Fruit fly (Drosophila melanogaster) whole organism, embryonic: ENCODE results near the gene jet.

Experiments
- Abd-B ChIP-seq: fragments of 200-800 bp; sonication (Bioruptor generic); optimal IDR thresholded peaks from 2 replicates; lab custom pipeline; 2018; ENCODE audit warnings: missing biosample characterization, mild to moderate bottlenecking, missing genetic modification characterization, moderate library complexity
- Ada2b ChIP-seq: fragments of 200-800 bp; sonication (Bioruptor generic); IDR thresholded peaks from 2 replicates; pipeline ENCODE4 v1.3.6; 2022; ENCODE audit warnings: missing biosample characterization, missing genetic modification characterization
- BtbVII ChIP-seq: fragments of 200-800 bp; sonication (Bioruptor generic); optimal IDR thresholded peaks from 3 replicates; lab custom pipeline; 2017; ENCODE audit warnings: missing biosample characterization, mild to moderate bottlenecking, missing genetic modification characterization
- CG10366 ChIP-seq: fragments of 200-800 bp; sonication (Bioruptor generic); IDR thresholded peaks from 2 replicates; pipeline ENCODE4 v1.3.6; 2022; ENCODE audit warnings: missing biosample characterization, missing genetic modification characterization
- CG10565 ChIP-seq: fragments of 200-800 bp; sonication (Bioruptor generic); optimal IDR thresholded peaks from 3 replicates; lab custom pipeline; 2016; ENCODE audit warnings: missing biosample characterization, mild to moderate bottlenecking, missing genetic modification characterization
- CG11696 ChIP-seq: fragments of 200-800 bp; sonication (Bioruptor generic); IDR thresholded peaks from 2 replicates; pipeline ENCODE4 v1.3.6; 2022; ENCODE audit warnings: missing biosample characterization, missing genetic modification characterization
- CG12071 ChIP-seq: fragments of 200-800 bp; sonication (Bioruptor generic); optimal IDR thresholded peaks from 3 replicates; lab custom pipeline; 2018; ENCODE audit warnings: missing biosample characterization, mild to moderate bottlenecking, missing genetic modification characterization
- CG12155 ChIP-seq: fragments of 200-800 bp; sonication (Bioruptor generic); optimal IDR thresholded peaks from 3 replicates; lab custom pipeline; 2016; ENCODE audit warnings: missing biosample characterization, missing genetic modification characterization
- CG13123 ChIP-seq: fragments of 200-800 bp; sonication (Bioruptor generic); optimal IDR thresholded peaks from 2 replicates; lab custom pipeline; 2016; ENCODE audit warnings: missing biosample characterization, missing genetic modification characterization
- CG15011 ChIP-seq: fragments of 200-800 bp; sonication (Bioruptor generic); optimal IDR thresholded peaks from 3 replicates; lab custom pipeline; 2018; ENCODE audit warnings: missing biosample characterization, mild to moderate bottlenecking, missing genetic modification characterization
- CG15073 ChIP-seq: fragments of 200-800 bp; sonication (Bioruptor generic); optimal IDR thresholded peaks from 2 replicates; lab custom pipeline; 2016; ENCODE audit warnings: missing biosample characterization, missing genetic modification characterization
- CG17359 ChIP-seq: fragments of 200-800 bp; sonication (Bioruptor generic); optimal IDR thresholded peaks from 3 replicates; lab custom pipeline; 2018; ENCODE audit warnings: missing biosample characterization, mild to moderate bottlenecking, missing genetic modification characterization, moderate library complexity
- CG18476 ChIP-seq: fragments of 200-800 bp; sonication (Bioruptor generic); optimal IDR thresholded peaks from 2 replicates; lab custom pipeline; 2016; ENCODE audit warnings: missing biosample characterization, mild to moderate bottlenecking, missing genetic modification characterization
- CG31224 ChIP-seq: fragments of 200-800 bp; sonication (Bioruptor generic); IDR thresholded peaks from 2 replicates; pipeline ENCODE4 v1.3.6; 2022; ENCODE audit warnings: missing biosample characterization, missing genetic modification characterization
- CG31388 ChIP-seq: fragments of 200-800 bp; sonication (Bioruptor generic); optimal IDR thresholded peaks from 2 replicates; lab custom pipeline; 2016; ENCODE audit warnings: missing biosample characterization, missing genetic modification characterization
- CG3726 ChIP-seq: fragments of 200-800 bp; sonication (Bioruptor generic); IDR thresholded peaks from 3 replicates; pipeline ENCODE4, ENCODE4 v1.3.6; 2022; ENCODE audit warnings: missing biosample characterization, missing genetic modification characterization
- CG4820 ChIP-seq: fragments of 200-800 bp; sonication (Bioruptor generic); optimal IDR thresholded peaks from 3 replicates; lab custom pipeline; 2016; ENCODE audit warnings: missing biosample characterization, missing genetic modification characterization
- CG6654 ChIP-seq: fragments of 200-800 bp; sonication (Bioruptor generic); optimal IDR thresholded peaks from 2 replicates; lab custom pipeline; 2017; ENCODE audit warnings: missing biosample characterization, mild to moderate bottlenecking, missing genetic modification characterization
- CG7357 ChIP-seq: fragments of 200-800 bp; sonication (Bioruptor generic); IDR thresholded peaks from 3 replicates; pipeline ENCODE4 v1.3.6; 2022; ENCODE audit warnings: missing biosample characterization, missing genetic modification characterization
- CG7372 ChIP-seq: fragments of 200-800 bp; sonication (Bioruptor generic); IDR thresholded peaks from 2 replicates; pipeline ENCODE4 v1.3.6; 2022; ENCODE audit warnings: missing biosample characterization, missing genetic modification characterization
- CG8765 ChIP-seq: fragments of 200-800 bp; sonication (Bioruptor generic); IDR thresholded peaks from 2 replicates; pipeline ENCODE4 v1.3.6; 2022; ENCODE audit warnings: missing biosample characterization, missing genetic modification characterization
- CG8924 ChIP-seq: fragments of 200-800 bp; optimal IDR thresholded peaks from 3 replicates; lab custom pipeline; 2019; ENCODE audit warnings: missing biosample characterization, mild to moderate bottlenecking, missing genetic modification characterization, moderate library complexity
- CG9609 ChIP-seq: fragments of 200-800 bp; sonication (Bioruptor generic); optimal IDR thresholded peaks from 3 replicates; lab custom pipeline; 2016; ENCODE audit warnings: missing biosample characterization, missing genetic modification characterization
- CrebB ChIP-seq: fragments of 200-800 bp; sonication (Bioruptor generic); optimal IDR thresholded peaks from 3 replicates; lab custom pipeline; 2018; ENCODE audit warnings: missing biosample characterization, mild to moderate bottlenecking, missing genetic modification characterization
- Dref ChIP-seq: fragments of 200-800 bp; sonication (Bioruptor generic); IDR thresholded peaks from 2 replicates; pipeline ENCODE4 v1.3.6; 2022; ENCODE audit warnings: missing biosample characterization, missing genetic modification characterization
- E2f1 ChIP-seq: fragments of 200-800 bp; sonication (Bioruptor generic); IDR thresholded peaks from 2 replicates; pipeline ENCODE4 v1.3.6; 2022; ENCODE audit warnings: missing biosample characterization, missing genetic modification characterization
- Jarid2 ChIP-seq: fragments of 200-800 bp; sonication (Bioruptor generic); optimal IDR thresholded peaks from 3 replicates; lab custom pipeline; 2017; ENCODE audit warnings: mild to moderate bottlenecking, missing biosample characterization, missing genetic modification reagents, missing genetic modification characterization
- Lpt ChIP-seq: fragments of >200 bp; optimal IDR thresholded peaks from 2 replicates; lab custom pipeline; 2018; ENCODE audit warnings: missing biosample characterization, missing genetic modification characterization
- Rx ChIP-seq: fragments of 200-800 bp; sonication (Bioruptor generic); IDR thresholded peaks from 2 replicates; pipeline ENCODE4 v1.3.6; 2022; ENCODE audit warnings: missing biosample characterization, missing genetic modification characterization
- Xrp1 ChIP-seq: fragments of 200-800 bp; sonication (Bioruptor generic); IDR thresholded peaks from 2 replicates; pipeline ENCODE4 v1.3.6; 2022; ENCODE audit warnings: missing biosample characterization, missing genetic modification characterization
- al ChIP-seq: fragments of 200-800 bp; sonication (Bioruptor generic); IDR thresholded peaks from 2 replicates; pipeline ENCODE4 v1.3.6; 2022; ENCODE audit warnings: missing biosample characterization, missing genetic modification characterization
- bab2 ChIP-seq: fragments of 200-800 bp; sonication (Bioruptor generic); optimal IDR thresholded peaks from 2 replicates; lab custom pipeline; 2016; ENCODE audit warnings: missing biosample characterization, missing genetic modification characterization
- bcd ChIP-seq: fragments of 200-800 bp; sonication (Bioruptor generic); optimal IDR thresholded peaks from 2 replicates; lab custom pipeline; 2017; ENCODE audit warnings: missing biosample characterization, mild to moderate bottlenecking, missing genetic modification characterization
- croc ChIP-seq: fragments of 200-800 bp; sonication (Bioruptor generic); conservative IDR thresholded peaks from 3 replicates; pipeline ENCODE4 v1.3.6; 2022; ENCODE audit warnings: missing biosample characterization, missing genetic modification characterization
- dmrt99B ChIP-seq: fragments of 200-800 bp; sonication (Bioruptor generic); optimal IDR thresholded peaks from 2 replicates; lab custom pipeline; 2018; ENCODE audit warnings: missing biosample characterization, mild to moderate bottlenecking, missing genetic modification characterization, moderate library complexity
- esg ChIP-seq: fragments of 200-800 bp; sonication (Bioruptor generic); conservative IDR thresholded peaks from 2 replicates; pipeline ENCODE4 v1.3.6; 2022; ENCODE audit warnings: missing biosample characterization, missing genetic modification characterization
- gcm ChIP-seq: fragments of 200-800 bp; sonication (Bioruptor generic); optimal IDR thresholded peaks from 2 replicates; lab custom pipeline; 2019; ENCODE audit warnings: missing biosample characterization, mild to moderate bottlenecking, missing genetic modification characterization, moderate library complexity
- grau ChIP-seq: fragments of 200-800 bp; optimal IDR thresholded peaks from 3 replicates; lab custom pipeline; 2019; ENCODE audit warnings: missing biosample characterization, mild to moderate bottlenecking, missing genetic modification characterization, moderate library complexity
- gt ChIP-seq: fragments of 200-800 bp; sonication (Bioruptor generic); IDR thresholded peaks from 2 replicates; pipeline ENCODE4 v1.3.6; 2022; ENCODE audit warnings: missing biosample characterization, missing genetic modification characterization
- hb ChIP-seq: fragments of 200-800 bp; sonication (Bioruptor generic); IDR thresholded peaks from 3 replicates; pipeline ENCODE4 v1.3.6; 2022; ENCODE audit warnings: missing biosample characterization, missing genetic modification characterization; ENCODE audit not compliant: partially characterized antibody
- lbe ChIP-seq: fragments of 200-800 bp; sonication (Bioruptor generic); optimal IDR thresholded peaks from 2 replicates; lab custom pipeline; 2016; ENCODE audit warnings: missing biosample characterization, mild to moderate bottlenecking, missing genetic modification characterization
- lilli ChIP-seq: fragments of 200-800 bp; sonication (Bioruptor generic); optimal IDR thresholded peaks from 3 replicates; lab custom pipeline; 2016; ENCODE audit warnings: missing biosample characterization, missing genetic modification characterization
- luna ChIP-seq: fragments of 200-800 bp; sonication (Bioruptor generic); optimal IDR thresholded peaks from 2 replicates; lab custom pipeline; 2016; ENCODE audit warnings: missing biosample characterization, missing genetic modification characterization
- mam ChIP-seq: fragments of 200-800 bp; sonication (Bioruptor generic); optimal IDR thresholded peaks from 3 replicates; lab custom pipeline; 2016; ENCODE audit warnings: missing biosample characterization, missing genetic modification characterization
- pnt ChIP-seq: fragments of 200-800 bp; sonication (Bioruptor generic); optimal IDR thresholded peaks from 3 replicates; lab custom pipeline; 2016; ENCODE audit warnings: missing biosample characterization, missing genetic modification characterization
- psq ChIP-seq: fragments of 200-800 bp; sonication (Bioruptor generic); optimal IDR thresholded peaks from 2 replicates; lab custom pipeline; 2017; ENCODE audit warnings: missing biosample characterization, missing genetic modification characterization
- pum ChIP-seq: fragments of 200-800 bp; sonication (Bioruptor generic); optimal IDR thresholded peaks from 2 replicates; lab custom pipeline; 2016; ENCODE audit warnings: missing biosample characterization, missing genetic modification characterization
- ranshi ChIP-seq: fragments of 200-800 bp; sonication (Bioruptor generic); IDR thresholded peaks from 2 replicates; pipeline ENCODE4 v1.3.6; 2022; ENCODE audit warnings: missing biosample characterization, missing genetic modification characterization
- repo ChIP-seq: fragments of 200-800 bp; sonication (Bioruptor generic); optimal IDR thresholded peaks from 2 replicates; lab custom pipeline; 2016; ENCODE audit warnings: missing biosample characterization, missing genetic modification characterization
- rib ChIP-seq: fragments of 200-800 bp; sonication (Bioruptor generic); IDR thresholded peaks from 2 replicates; pipeline ENCODE4 v1.3.6; 2022; ENCODE audit warnings: missing biosample characterization, missing genetic modification characterization
- sd ChIP-seq: fragments of 200-800 bp; sonication (Bioruptor generic); optimal IDR thresholded peaks from 3 replicates; lab custom pipeline; 2018; ENCODE audit warnings: missing biosample characterization, mild to moderate bottlenecking, missing genetic modification characterization, moderate library complexity
- sens-2 ChIP-seq: fragments of 200-800 bp; sonication (Bioruptor generic); IDR thresholded peaks from 2 replicates; pipeline ENCODE4 v1.3.6; 2022; ENCODE audit warnings: missing biosample characterization, missing genetic modification characterization

The jet gene

dm6 chr2L:4976988-4977551, 27.5 kb upstream of the jet start, which contains the start of the genes Gmd and CG3792:
Gmd (minus strand) TSS chr2L:4977023.
CG3792 (plus strand) TSS chr2L:4977312.
- TF ChIP-seq CG17359 (tag; lab: Kevin White, UChicago), result peak; percentile 95
- TF ChIP-seq CG15011, result no peak
- peak; percentile 92 for TF ChIP-seq CG13123 (GFP tag; lab: Kevin White, UChicago)
- peak; percentile 86 for TF ChIP-seq Abd-B (GFP tag; lab: Kevin White, UChicago)
- TF ChIP-seq repo (GFP tag; lab: Kevin White, UChicago), result peak; percentile 86
- peak; percentile 93 for TF ChIP-seq sd (tag; lab: Kevin White, UChicago)
- TF ChIP-seq CG31388 (GFP tag; lab: Kevin White, UChicago), result peak; percentile 88
- TF ChIP-seq CG7372 (GFP tag; lab: Robert Waterston, UW), result peak; percentile 96
- peak; percentile 94 for TF ChIP-seq bcd (GFP tag; lab: Kevin White, UChicago)
- TF ChIP-seq Lpt (GFP tag; lab: Kevin White, UChicago), result no peak
- TF ChIP-seq hb (GFP tag; lab: Robert Waterston, UW), result peak; percentile 88
- TF ChIP-seq CG10565 (GFP tag; lab: Kevin White, UChicago), result peak; percentile 86
- peak; percentile 98 for TF ChIP-seq lilli (GFP tag; lab: Kevin White, UChicago)
- TF ChIP-seq psq (GFP tag; lab: Kevin White, UChicago), result peak; percentile 69
- peak; percentile 96 for TF ChIP-seq rib (GFP tag; lab: Robert Waterston, UW)
- TF ChIP-seq dmrt99B, result no peak
- peak; percentile 95 for TF ChIP-seq BtbVII (GFP tag; lab: Kevin White, UChicago)
- peak; percentile 94 for TF ChIP-seq CG10366 (GFP tag; lab: Robert Waterston, UW)
- TF ChIP-seq gcm (GFP tag; lab: Kevin White, UChicago), result peak; percentile 81
- peak; percentile 98 for TF ChIP-seq Xrp1 (GFP tag; lab: Robert Waterston, UW)
- peak; percentile 93 for TF ChIP-seq pnt (GFP tag; lab: Kevin White, UChicago)
- peak; percentile 96 for TF ChIP-seq al (GFP tag; lab: Robert Waterston, UW)
- TF ChIP-seq Jarid2 (GFP tag; lab: Kevin White, UChicago), result no peak
- TF ChIP-seq gt (GFP tag; lab: Robert Waterston, UW), result peak; percentile 87
- peak; percentile 95 for TF ChIP-seq esg (GFP tag; lab: Robert Waterston, UW)
- TF ChIP-seq CG6654 (GFP tag; lab: Kevin White, UChicago), result peak; percentile 81
- TF ChIP-seq CG18476 (GFP tag; lab: Kevin White, UChicago), result peak; percentile 93
- TF ChIP-seq CG31224 (GFP tag; lab: Robert Waterston, UW), result peak; percentile 93
- TF ChIP-seq ranshi, result peak; percentile 97
- TF ChIP-seq CG12155 (GFP tag; lab: Kevin White, UChicago), result peak; percentile 94
- peak; percentile 95 for TF ChIP-seq grau
- TF ChIP-seq sens-2 (GFP tag; lab: Robert Waterston, UW), result peak; percentile 84; the same call in 1 of the 2 replicates
- TF ChIP-seq CG11696 (GFP tag; lab: Robert Waterston, UW), result peak; percentile 89
- TF ChIP-seq bab2 (GFP tag; lab: Kevin White, UChicago), result peak; percentile 91
- peak; percentile 77 for TF ChIP-seq Dref (GFP tag; lab: Robert Waterston, UW)
- TF ChIP-seq E2f1 (GFP tag; lab: Robert Waterston, UW), result peak; percentile 96
- TF ChIP-seq Ada2b (GFP tag; lab: Robert Waterston, UW), result peak; percentile 96
- TF ChIP-seq lbe (GFP tag; lab: Kevin White, UChicago), result peak; percentile 91
- peak; percentile 91 for TF ChIP-seq CG9609
- peak; percentile 94 for TF ChIP-seq CG8924
- TF ChIP-seq CG7357, result peak; percentile 90
- TF ChIP-seq pum, result peak; percentile 94
- TF ChIP-seq CG12071, result no peak
- peak; percentile 92 for TF ChIP-seq Rx
- TF ChIP-seq luna (GFP tag; lab: Kevin White, UChicago), result peak; percentile 86
- TF ChIP-seq mam (GFP tag; lab: Kevin White, UChicago), result peak; percentile 97
- peak; percentile 94 for TF ChIP-seq croc (GFP tag; lab: Robert Waterston, UW)
- peak; percentile 77 for TF ChIP-seq CrebB (tag; lab: Kevin White, UChicago)
- peak; percentile 58 for TF ChIP-seq CG15073 (GFP tag; lab: Kevin White, UChicago)
- TF ChIP-seq CG3726 (GFP tag; lab: Robert Waterston, UW), result peak; percentile 94
- peak; percentile 95 for TF ChIP-seq CG4820
- peak; percentile 93 for TF ChIP-seq CG8765 (GFP tag; lab: Robert Waterston, UW)
